Worm (Caenorhabditis elegans): Measurements from ENCODE around the gene fbxb-119.

ce11 chrV:18337643-18338042 lies 19.2 kb downstream of the fbxb-119 start:
- TF ChIP-seq sptf-2 (GFP tag; optimal IDR thresholded peaks at IDR 0.05) (no peak), ama-1 (optimal IDR thresholded peaks at IDR 0.05) (no peak), ama-1 (GFP tag; optimal IDR thresholded peaks at IDR 0.05) (no peak), Y79H2A.3 (GFP tag; conservative IDR thresholded peaks at IDR 0.05) (no peak), aptf-3 (GFP tag; IDR thresholded peaks at IDR 0.05) (no peak), F55B11.4 (tag; optimal IDR thresholded peaks at IDR 0.05; ENCODE audit: borderline replicate concordance, insufficient read depth) (no peak), ceh-40 (GFP tag; IDR thresholded peaks at IDR 0.05) (no peak), sea-2 (GFP tag; IDR thresholded peaks at IDR 0.05) (no peak), pha-4 (tag; optimal IDR thresholded peaks at IDR 0.05) (no peak)

Measured in whole organism, young adult.